Fruit fly (Drosophila melanogaster) whole organism, wandering third instar larva: Measurements from ENCODE around the gene eIF1.

Experiments used
- Abd-B ChIP-seq: fragments of >200 bp; optimal IDR thresholded peaks from 2 replicates; lab custom pipeline; 2017; ENCODE audit warnings: missing biosample characterization, missing genetic modification characterization
- CG9705 ChIP-seq: fragments of 200-800 bp; sonication (Bioruptor generic); optimal IDR thresholded peaks from 2 replicates; lab custom pipeline; 2018; ENCODE audit warnings: missing biosample characterization, mild to moderate bottlenecking, missing genetic modification characterization
- CrebA ChIP-seq: fragments of 200-800 bp; sonication (Bioruptor generic); optimal IDR thresholded peaks from 2 replicates; lab custom pipeline; 2016; ENCODE audit warnings: missing biosample characterization, mild to moderate bottlenecking, missing genetic modification characterization, borderline replicate concordance
- Dfd ChIP-seq: fragments of >200 bp; optimal IDR thresholded peaks from 2 replicates; lab custom pipeline; 2017; ENCODE audit warnings: missing biosample characterization, missing genetic modification characterization
- Dif ChIP-seq: fragments of 200-275, 200-300 bp; sonication (Bioruptor generic); optimal IDR thresholded peaks from 2 replicates; lab custom pipeline; 2018; ENCODE audit warnings: missing biosample characterization, missing genetic modification characterization; ENCODE audit not compliant: partially characterized antibody
- GATAd ChIP-seq: sonication (Bioruptor generic); optimal IDR thresholded peaks from 2 replicates; lab custom pipeline; 2016; ENCODE audit warnings: missing biosample characterization, missing genetic modification characterization
- HLH106 ChIP-seq: fragments of 200-800 bp; optimal IDR thresholded peaks from 3 replicates; lab custom pipeline; 2019; ENCODE audit warnings: missing biosample characterization, mild to moderate bottlenecking, missing genetic modification characterization, moderate library complexity
- Hnf4 ChIP-seq: fragments of 200-800 bp; sonication (Bioruptor generic); optimal IDR thresholded peaks from 2 replicates; lab custom pipeline; 2016; ENCODE audit warnings: missing biosample characterization, mild to moderate bottlenecking, missing genetic modification characterization
- Hr78 ChIP-seq: fragments of >200 bp; optimal IDR thresholded peaks from 2 replicates; lab custom pipeline; 2017; ENCODE audit warnings: missing biosample characterization, missing genetic modification characterization
- Hr83 ChIP-seq: fragments of 200-300 bp; sonication (Bioruptor generic); optimal IDR thresholded peaks from 2 replicates; lab custom pipeline; 2016; ENCODE audit warnings: missing biosample characterization, mild to moderate bottlenecking, missing genetic modification characterization, moderate library complexity; ENCODE audit not compliant: poor library complexity, severe bottlenecking
- Jra ChIP-seq: sonication (Bioruptor generic); optimal IDR thresholded peaks from 2 replicates; lab custom pipeline; 2016; ENCODE audit warnings: missing biosample characterization, missing genetic modification characterization
- Mio ChIP-seq: sonication (Bioruptor generic); optimal IDR thresholded peaks from 2 replicates; lab custom pipeline; 2016; ENCODE audit warnings: missing biosample characterization, missing genetic modification characterization
- Myc ChIP-seq: fragments of >200 bp; optimal IDR thresholded peaks from 2 replicates; lab custom pipeline; 2017
- N ChIP-seq: fragments of >200 bp; optimal IDR thresholded peaks from 2 replicates; lab custom pipeline; 2018; ENCODE audit warnings: missing biosample characterization, missing external identifiers, missing genetic modification characterization
- OdsH ChIP-seq: fragments of 200-800 bp; sonication (Bioruptor generic); optimal IDR thresholded peaks from 2 replicates; lab custom pipeline; 2016; ENCODE audit warnings: missing biosample characterization, mild to moderate bottlenecking, missing genetic modification characterization
- Rel ChIP-seq, 2 experiments: fragments of 200-800 bp; sonication (Bioruptor generic) in 1 of 2; optimal IDR thresholded peaks; 2 replicates in 1 of 2; 3 replicates in 1 of 2; lab custom pipeline; 2016 to 2019; ENCODE audit warnings: mild to moderate bottlenecking in 2 of 2, missing biosample characterization in 2 of 2, missing genetic modification characterization in 2 of 2, moderate library complexity in 1 of 2
- Sp1 ChIP-seq: fragments of 200-800 bp; sonication (Bioruptor generic); optimal IDR thresholded peaks from 3 replicates; lab custom pipeline; 2019; ENCODE audit warnings: missing biosample characterization, mild to moderate bottlenecking, missing genetic modification characterization, moderate library complexity
- Vsx2 ChIP-seq: fragments of 200-300, 225-300 bp; sonication (Bioruptor generic); optimal IDR thresholded peaks from 2 replicates; lab custom pipeline; 2018; ENCODE audit warnings: missing biosample characterization, missing genetic modification characterization; ENCODE audit not compliant: partially characterized antibody
- br ChIP-seq: fragments of 200-800 bp; sonication (Bioruptor generic); optimal IDR thresholded peaks from 2 replicates; lab custom pipeline; 2016; ENCODE audit warnings: missing biosample characterization, missing genetic modification characterization
- brk ChIP-seq: fragments of 200-800 bp; sonication (Bioruptor generic); optimal IDR thresholded peaks from 2 replicates; lab custom pipeline; 2016; ENCODE audit warnings: missing biosample characterization, mild to moderate bottlenecking, missing genetic modification characterization
- dmrt93B ChIP-seq: fragments of 200-800 bp; sonication (Bioruptor generic); optimal IDR thresholded peaks from 2 replicates; lab custom pipeline; 2018; ENCODE audit warnings: missing biosample characterization, mild to moderate bottlenecking, missing genetic modification characterization
- dsf ChIP-seq: sonication (Bioruptor generic); optimal IDR thresholded peaks from 2 replicates; lab custom pipeline; 2016; ENCODE audit warnings: missing biosample characterization, missing genetic modification characterization, borderline replicate concordance
- ey ChIP-seq: fragments of 200-800 bp; sonication (Bioruptor generic); optimal IDR thresholded peaks from 2 replicates; lab custom pipeline; 2016; ENCODE audit warnings: missing biosample characterization, missing genetic modification characterization
- foxo ChIP-seq, 2 experiments: fragments of 200-800 bp; sonication (Bioruptor generic); optimal IDR thresholded peaks; 2 replicates in 1 of 2; 3 replicates in 1 of 2; lab custom pipeline; 2016 to 2017; ENCODE audit warnings: missing biosample characterization in 2 of 2, missing genetic modification characterization in 2 of 2
- fru ChIP-seq: fragments of 200-800 bp; sonication (Bioruptor generic); optimal IDR thresholded peaks from 3 replicates; lab custom pipeline; 2016; ENCODE audit warnings: missing biosample characterization, mild to moderate bottlenecking, missing genetic modification characterization
- h ChIP-seq: fragments of 200-800 bp; sonication (Bioruptor generic); optimal IDR thresholded peaks from 3 replicates; lab custom pipeline; 2016; ENCODE audit warnings: missing biosample characterization, mild to moderate bottlenecking, missing genetic modification characterization
- lola ChIP-seq: fragments of >200 bp; optimal IDR thresholded peaks from 2 replicates; lab custom pipeline; 2017; ENCODE audit warnings: missing biosample characterization, missing genetic modification characterization
- pan ChIP-seq: fragments of >200 bp; optimal IDR thresholded peaks from 2 replicates; lab custom pipeline; 2017
- psq ChIP-seq: fragments of 200-800 bp; sonication (Bioruptor generic); optimal IDR thresholded peaks from 3 replicates; lab custom pipeline; 2017; ENCODE audit warnings: missing biosample characterization, mild to moderate bottlenecking, missing genetic modification characterization, moderate library complexity
- rgr ChIP-seq: fragments of 200-800 bp; sonication (Bioruptor generic); optimal IDR thresholded peaks from 3 replicates; lab custom pipeline; 2016; ENCODE audit warnings: missing biosample characterization, mild to moderate bottlenecking, missing genetic modification characterization
- sv ChIP-seq: fragments of 200-800 bp; sonication (Bioruptor generic); optimal IDR thresholded peaks from 3 replicates; lab custom pipeline; 2016; ENCODE audit warnings: missing biosample characterization, missing genetic modification characterization
- tai ChIP-seq: sonication (Bioruptor generic); optimal IDR thresholded peaks from 2 replicates; lab custom pipeline; 2016; ENCODE audit warnings: missing biosample characterization, missing genetic modification characterization
- woc ChIP-seq: sonication (Bioruptor generic); optimal IDR thresholded peaks from 2 replicates; lab custom pipeline; 2016; ENCODE audit warnings: missing biosample characterization, mild to moderate bottlenecking, missing genetic modification characterization

eIF1 gene

DNA sequence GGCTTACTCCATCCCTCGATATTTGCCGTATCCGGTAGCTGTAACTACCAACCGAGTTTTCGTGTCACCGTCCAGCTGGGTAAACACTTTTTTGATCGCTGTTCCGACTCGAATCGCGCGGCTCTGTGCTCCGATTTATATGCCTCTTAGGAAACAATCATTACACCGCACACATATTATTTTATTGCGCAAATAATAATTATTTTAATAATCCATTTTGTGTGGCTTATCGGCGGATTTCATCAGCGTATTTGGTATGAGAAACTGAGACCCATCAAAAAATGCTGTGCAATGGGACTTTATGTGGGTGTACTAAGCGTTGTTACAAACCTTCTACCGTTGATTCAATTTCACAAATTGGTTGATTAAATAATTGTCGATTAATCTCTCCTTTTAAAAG is 20.1 kb upstream of the eIF1 start, which contains the start of gene CG32271:
CG32271 (minus strand) TSS at position 101 of the 400 bp plus-strand sequence.
- TF ChIP-seq Sp1 (GFP tag; lab: Kevin White, UChicago) (no peak), HLH106 (tag; lab: Kevin White, UChicago) (no peak), Hr78 (GFP tag; lab: Kevin White, UChicago) (no peak), Jra (GFP tag; lab: Kevin White, UChicago) (no peak), Hr83 (GFP tag; lab: Kevin White, UChicago) (no peak), CrebA (no peak), CG9705 (GFP tag; lab: Kevin White, UChicago) (no peak)

DNA sequence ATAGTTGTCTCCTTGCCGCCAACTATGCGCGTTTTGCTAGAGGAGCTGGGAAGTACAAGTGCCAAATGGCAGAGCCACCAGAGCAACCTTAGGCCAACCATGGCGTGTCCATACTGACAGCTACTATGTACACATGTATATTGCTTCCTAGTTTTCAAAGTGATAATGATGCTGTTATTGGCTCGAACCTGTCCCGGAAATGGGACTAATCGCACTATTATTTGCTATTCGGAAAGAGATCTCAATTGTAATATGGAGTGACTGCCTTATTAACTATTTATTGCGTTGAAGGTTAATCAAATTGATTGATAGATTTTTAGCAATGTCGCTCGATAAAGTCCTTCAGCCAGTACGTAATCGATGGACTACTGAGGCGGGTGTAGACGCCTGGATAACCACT is 18.8 kb upstream of the eIF1 start, which contains the start of gene CG33159:
CG33159 (minus strand) TSS at position 101 of the 400 bp plus-strand sequence.
- no peak for TF ChIP-seq Sp1 (GFP tag; lab: Kevin White, UChicago)
- TF ChIP-seq Hr83 (GFP tag; lab: Kevin White, UChicago) = no peak
- no peak for TF ChIP-seq dsf (GFP tag; lab: Kevin White, UChicago)
- no peak for TF ChIP-seq rgr (GFP tag; lab: Kevin White, UChicago)
- TF ChIP-seq ey (GFP tag; lab: Kevin White, UChicago) = no peak
- no peak for TF ChIP-seq psq (GFP tag; lab: Kevin White, UChicago)
- TF ChIP-seq GATAd = no peak
- no peak for TF ChIP-seq lola (GFP tag; lab: Kevin White, UChicago)
- no peak for TF ChIP-seq Vsx2 (GFP tag; lab: Kevin White, UChicago)
- no peak for TF ChIP-seq tai
- no peak for TF ChIP-seq brk
- TF ChIP-seq sv = no peak
- no peak for TF ChIP-seq Jra (GFP tag; lab: Kevin White, UChicago)

DNA sequence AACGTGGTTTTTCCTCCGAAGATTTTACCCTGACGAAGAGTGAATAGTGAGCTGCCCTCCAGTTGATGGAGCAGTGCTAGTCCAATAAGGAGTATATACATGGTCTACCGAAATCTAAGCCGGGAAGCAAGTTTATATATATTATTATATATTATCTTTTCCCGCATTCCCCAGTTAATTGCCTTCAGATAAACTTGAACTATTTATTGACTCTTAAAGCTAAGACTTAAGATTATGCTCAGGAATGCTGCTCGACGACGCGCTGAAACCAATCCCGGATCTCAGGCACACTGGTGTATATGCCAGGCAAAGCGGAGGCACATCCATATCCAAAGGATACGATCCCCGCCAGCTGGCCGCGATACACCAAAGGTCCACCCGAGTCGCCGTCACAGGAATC is 17.8 kb upstream of the eIF1 start, which contains the start of gene CG32277:
CG32277 (minus strand) TSS at position 101 of the 400 bp plus-strand sequence.
- TF ChIP-seq Rel (GFP tag; optimal IDR thresholded peaks at IDR 0.05; lab: Kevin White, UChicago) (no peak), Rel (tag; optimal IDR thresholded peaks at IDR 0.05; lab: Kevin White, UChicago) (no peak), woc (no peak), Abd-B (no peak), HLH106 (tag; lab: Kevin White, UChicago) (no peak), Dif (GFP tag; lab: Kevin White, UChicago) (no peak), Dfd (GFP tag; lab: Kevin White, UChicago) (no peak), foxo (GFP tag; optimal IDR thresholded peaks at IDR 0.05; lab: Kevin White, UChicago) (no peak), pan (no peak), Mio (GFP tag; lab: Kevin White, UChicago) (no peak), h (no peak), sv (no peak), Jra (GFP tag; lab: Kevin White, UChicago) (no peak), Hnf4 (no peak), Hr78 (GFP tag; lab: Kevin White, UChicago) (no peak), Vsx2 (GFP tag; lab: Kevin White, UChicago) (no peak), CrebA (no peak), Myc (no peak)

DNA sequence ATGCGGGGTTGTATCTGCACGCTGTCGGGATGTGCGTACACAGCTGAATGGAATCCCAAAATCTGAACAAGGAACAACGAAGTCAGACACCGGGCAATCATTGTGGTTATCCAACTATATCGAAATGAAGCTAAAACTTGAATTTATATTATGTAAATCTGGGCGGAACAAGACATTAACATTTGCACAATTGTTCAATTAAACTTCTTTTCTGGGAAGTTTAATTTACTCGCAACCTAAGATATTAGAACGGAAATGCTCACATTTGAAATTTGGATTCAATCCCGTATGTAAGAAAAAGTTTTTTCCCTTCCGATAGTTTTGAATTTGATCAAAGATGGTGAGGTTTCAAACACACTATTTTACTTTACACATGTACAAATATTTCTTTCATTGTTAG is 16.9 kb upstream of the eIF1 start, which contains the start of gene CG33160:
CG33160 (minus strand) TSS at position 101 of the 400 bp plus-strand sequence.
- TF ChIP-seq psq (GFP tag; lab: Kevin White, UChicago) = no peak
- TF ChIP-seq h = no peak
- TF ChIP-seq Abd-B = no peak
- TF ChIP-seq OdsH (GFP tag; lab: Kevin White, UChicago) = no peak
- TF ChIP-seq Jra (GFP tag; lab: Kevin White, UChicago) = no peak
- no peak for TF ChIP-seq HLH106 (tag; lab: Kevin White, UChicago)
- no peak for TF ChIP-seq rgr (GFP tag; lab: Kevin White, UChicago)
- no peak for TF ChIP-seq Hr83 (GFP tag; lab: Kevin White, UChicago)
- TF ChIP-seq N = no peak
- no peak for TF ChIP-seq Hr78 (GFP tag; lab: Kevin White, UChicago)
- no peak for TF ChIP-seq br (GFP tag; lab: Kevin White, UChicago)
- TF ChIP-seq ey (GFP tag; lab: Kevin White, UChicago) = no peak
- no peak for TF ChIP-seq Dfd (GFP tag; lab: Kevin White, UChicago)
- no peak for TF ChIP-seq woc
- TF ChIP-seq pan = no peak
- TF ChIP-seq fru = no peak
- TF ChIP-seq dmrt93B (GFP tag; lab: Kevin White, UChicago) = no peak
- TF ChIP-seq dsf (GFP tag; lab: Kevin White, UChicago) = no peak
- TF ChIP-seq foxo (GFP tag; optimal IDR thresholded peaks at IDR 0.05; lab: Kevin White, UChicago) = no peak
- TF ChIP-seq Dif (GFP tag; lab: Kevin White, UChicago) = no peak
- TF ChIP-seq, all 38 proteins: peak for 0
